Fruit fly (Drosophila melanogaster) whole organism, embryonic: ENCODE data around the gene RpL27A.

ENCODE experiments used
- BEAF-32 ChIP-seq: fragments of 200-800 bp; sonication (Bioruptor generic); optimal IDR thresholded peaks from 3 replicates; lab custom pipeline; 2017; ENCODE audit warnings: missing biosample characterization, missing genetic modification characterization, mild to moderate bottlenecking, moderate library complexity, missing genetic modification reagents
- CG10209 ChIP-seq: fragments of 200-800 bp; sonication (Bioruptor generic); optimal IDR thresholded peaks from 3 replicates; lab custom pipeline; 2017; ENCODE audit warnings: missing biosample characterization, mild to moderate bottlenecking, missing genetic modification characterization, missing genetic modification reagents
- CG10274 ChIP-seq: fragments of 200-800 bp; sonication (Bioruptor generic); optimal IDR thresholded peaks from 3 replicates; lab custom pipeline; 2017; ENCODE audit warnings: missing biosample characterization, mild to moderate bottlenecking, missing genetic modification characterization
- CG10321 ChIP-seq: fragments of 200-800 bp; sonication (Bioruptor generic); IDR thresholded peaks from 2 replicates; pipeline ENCODE4 v1.3.6; 2022; ENCODE audit warnings: missing biosample characterization, missing genetic modification characterization
- CG12104 ChIP-seq: fragments of 200-800 bp; sonication (Bioruptor generic); optimal IDR thresholded peaks from 3 replicates; lab custom pipeline; 2016; ENCODE audit warnings: missing biosample characterization, missing genetic modification characterization
- CG12299 ChIP-seq: fragments of 200-800 bp; sonication (Bioruptor generic); optimal IDR thresholded peaks from 2 replicates; lab custom pipeline; 2018; ENCODE audit warnings: missing biosample characterization, mild to moderate bottlenecking, missing genetic modification characterization
- CG14965 ChIP-seq: fragments of 200-800 bp; sonication (Bioruptor generic); optimal IDR thresholded peaks from 2 replicates; lab custom pipeline; 2016; ENCODE audit warnings: missing biosample characterization, missing genetic modification characterization, borderline replicate concordance
- CG15269 ChIP-seq: fragments of 200-800 bp; sonication (Bioruptor generic); optimal IDR thresholded peaks from 2 replicates; lab custom pipeline; 2018; ENCODE audit warnings: missing biosample characterization, mild to moderate bottlenecking, missing genetic modification characterization, moderate library complexity
- CG15514 ChIP-seq: fragments of 200-800 bp; sonication (Bioruptor generic); optimal IDR thresholded peaks from 3 replicates; lab custom pipeline; 2017; ENCODE audit warnings: missing biosample characterization, missing genetic modification characterization, mild to moderate bottlenecking, moderate library complexity, missing genetic modification reagents
- CG17361 ChIP-seq: fragments of 200-800 bp; sonication (Bioruptor generic); IDR thresholded peaks from 3 replicates; pipeline ENCODE4 v1.3.6; 2022; ENCODE audit warnings: missing biosample characterization, missing genetic modification characterization
- CG17385 ChIP-seq: fragments of 200-800 bp; sonication (Bioruptor generic); optimal IDR thresholded peaks from 3 replicates; lab custom pipeline; 2018; ENCODE audit warnings: missing biosample characterization, mild to moderate bottlenecking, missing genetic modification characterization
- CG18262 ChIP-seq: fragments of 200-800 bp; optimal IDR thresholded peaks from 3 replicates; lab custom pipeline; 2019; ENCODE audit warnings: missing biosample characterization, mild to moderate bottlenecking, missing genetic modification characterization, moderate library complexity
- CG2116 ChIP-seq: fragments of 200-800 bp; sonication (Bioruptor generic); optimal IDR thresholded peaks from 3 replicates; lab custom pipeline; 2018; ENCODE audit warnings: missing biosample characterization, mild to moderate bottlenecking, missing genetic modification characterization
- CG30403 ChIP-seq: fragments of 200-800 bp; sonication (Bioruptor generic); optimal IDR thresholded peaks from 3 replicates; lab custom pipeline; 2016; ENCODE audit warnings: missing biosample characterization, missing genetic modification characterization
- CG30431 ChIP-seq: fragments of 200-800 bp; sonication (Bioruptor generic); optimal IDR thresholded peaks from 2 replicates; lab custom pipeline; 2017; ENCODE audit warnings: missing biosample characterization, missing genetic modification characterization
- CG33557 ChIP-seq: fragments of 200-800 bp; sonication (Bioruptor generic); optimal IDR thresholded peaks from 2 replicates; lab custom pipeline; 2019; ENCODE audit warnings: missing biosample characterization, mild to moderate bottlenecking, missing genetic modification characterization, moderate library complexity
- CG34376 ChIP-seq: fragments of 200-800 bp; sonication (Bioruptor generic); optimal IDR thresholded peaks from 2 replicates; lab custom pipeline; 2018; ENCODE audit warnings: missing biosample characterization, mild to moderate bottlenecking, missing genetic modification characterization
- CG6683 ChIP-seq: fragments of 200-800 bp; sonication (Bioruptor generic); optimal IDR thresholded peaks from 2 replicates; lab custom pipeline; 2017; ENCODE audit warnings: missing biosample characterization, mild to moderate bottlenecking, missing genetic modification characterization, missing genetic modification reagents
- CG7357 ChIP-seq: fragments of 200-800 bp; sonication (Bioruptor generic); IDR thresholded peaks from 3 replicates; pipeline ENCODE4 v1.3.6; 2022; ENCODE audit warnings: missing biosample characterization, missing genetic modification characterization
- CG8281 ChIP-seq: fragments of 200-800 bp; sonication (Bioruptor generic); optimal IDR thresholded peaks from 2 replicates; lab custom pipeline; 2018; ENCODE audit warnings: missing biosample characterization, mild to moderate bottlenecking, missing genetic modification characterization, moderate library complexity
- CG9797 ChIP-seq: fragments of 200-800 bp; sonication (Bioruptor generic); optimal IDR thresholded peaks from 3 replicates; lab custom pipeline; 2018; ENCODE audit warnings: missing biosample characterization, mild to moderate bottlenecking, missing genetic modification characterization
- CG9817 ChIP-seq: fragments of 200-800 bp; sonication (Bioruptor generic); optimal IDR thresholded peaks from 2 replicates; lab custom pipeline; 2018; ENCODE audit warnings: missing biosample characterization, mild to moderate bottlenecking, missing genetic modification characterization, moderate library complexity
- CoRest ChIP-seq: fragments of 200-800 bp; sonication (Bioruptor generic); optimal IDR thresholded peaks from 3 replicates; lab custom pipeline; 2018; ENCODE audit warnings: missing biosample characterization, mild to moderate bottlenecking, missing genetic modification characterization, moderate library complexity
- Doc3 ChIP-seq: fragments of 200-800 bp; sonication (Bioruptor generic); IDR thresholded peaks from 3 replicates; pipeline ENCODE4 v1.3.6; 2022; ENCODE audit warnings: missing biosample characterization, missing genetic modification characterization; ENCODE audit not compliant: partially characterized antibody
- Eip74EF ChIP-seq, 2 experiments: fragments of 200-800 bp in 1 of 2; fragments of >200 bp in 1 of 2; sonication (Bioruptor generic) in 1 of 2; optimal IDR thresholded peaks; 2 replicates each; lab custom pipeline; 2017 to 2019; ENCODE audit warnings: missing biosample characterization in 2 of 2, missing genetic modification characterization in 2 of 2, mild to moderate bottlenecking in 1 of 2, moderate library complexity in 1 of 2
- HHEX ChIP-seq: fragments of 200-800 bp; sonication (Bioruptor generic); optimal IDR thresholded peaks from 3 replicates; lab custom pipeline; 2017; ENCODE audit warnings: missing biosample characterization, mild to moderate bottlenecking, missing genetic modification characterization, missing genetic modification reagents
- HLH54F ChIP-seq: fragments of 200-800 bp; sonication (Bioruptor generic); optimal IDR thresholded peaks from 3 replicates; lab custom pipeline; 2016; ENCODE audit warnings: missing biosample characterization, missing genetic modification characterization
- HmgZ ChIP-seq: fragments of 200-800 bp; sonication (Bioruptor generic); optimal IDR thresholded peaks from 2 replicates; lab custom pipeline; 2018; ENCODE audit warnings: missing biosample characterization, mild to moderate bottlenecking, missing genetic modification characterization
- Hr39 ChIP-seq: fragments of >200 bp; optimal IDR thresholded peaks from 2 replicates; lab custom pipeline; 2017
- Lhr ChIP-seq: fragments of 200-800 bp; sonication (Bioruptor generic); optimal IDR thresholded peaks from 3 replicates; lab custom pipeline; 2017; ENCODE audit warnings: mild to moderate bottlenecking, missing biosample characterization, missing genetic modification reagents, missing genetic modification characterization
- Oli ChIP-seq: fragments of 200-800 bp; sonication (Bioruptor generic); optimal IDR thresholded peaks from 2 replicates; lab custom pipeline; 2018; ENCODE audit warnings: missing biosample characterization, mild to moderate bottlenecking, missing genetic modification characterization, moderate library complexity
- Pdp1 ChIP-seq, 2 experiments: fragments of 200-800 bp; sonication (Bioruptor generic); optimal IDR thresholded peaks; 3 replicates each; lab custom pipeline; 2016; ENCODE audit warnings: missing biosample characterization in 2 of 2, missing genetic modification characterization in 2 of 2, mild to moderate bottlenecking in 1 of 2, moderate library complexity in 1 of 2
- Sin3A ChIP-seq: fragments of >200 bp; optimal IDR thresholded peaks from 2 replicates; lab custom pipeline; 2018
- ac ChIP-seq: fragments of 200-800 bp; sonication (Bioruptor generic); optimal IDR thresholded peaks from 3 replicates; lab custom pipeline; 2017; ENCODE audit warnings: missing biosample characterization, mild to moderate bottlenecking, missing genetic modification characterization
- amos ChIP-seq: fragments of 200-800 bp; sonication (Bioruptor generic); IDR thresholded peaks from 2 replicates; pipeline ENCODE4 v1.3.6; 2022; ENCODE audit warnings: missing biosample characterization, missing genetic modification characterization; ENCODE audit not compliant: partially characterized antibody
- bbx ChIP-seq: fragments of 200-800 bp; sonication (Bioruptor generic); IDR thresholded peaks from 2 replicates; pipeline ENCODE4 v1.3.6; 2022; ENCODE audit warnings: missing biosample characterization, missing genetic modification characterization; ENCODE audit not compliant: partially characterized antibody
- cato ChIP-seq: fragments of 200-800 bp; sonication (Bioruptor generic); optimal IDR thresholded peaks from 2 replicates; lab custom pipeline; 2016; ENCODE audit warnings: missing biosample characterization, missing genetic modification characterization, borderline replicate concordance
- chn ChIP-seq: fragments of 200-800 bp; sonication (Bioruptor generic); optimal IDR thresholded peaks from 2 replicates; lab custom pipeline; 2016; ENCODE audit warnings: missing biosample characterization, missing genetic modification characterization
- dan ChIP-seq: fragments of 200-800 bp; sonication (Bioruptor generic); IDR thresholded peaks from 2 replicates; pipeline ENCODE4 v1.3.6; 2022; ENCODE audit warnings: missing biosample characterization, missing genetic modification characterization
- dmrt99B ChIP-seq: fragments of 200-800 bp; sonication (Bioruptor generic); optimal IDR thresholded peaks from 2 replicates; lab custom pipeline; 2018; ENCODE audit warnings: missing biosample characterization, mild to moderate bottlenecking, missing genetic modification characterization, moderate library complexity
- ewg ChIP-seq: fragments of 200-800 bp; sonication (Bioruptor generic); optimal IDR thresholded peaks from 3 replicates; lab custom pipeline; 2017; ENCODE audit warnings: mild to moderate bottlenecking, missing biosample characterization, missing genetic modification reagents, missing genetic modification characterization
- grau ChIP-seq: fragments of 200-800 bp; optimal IDR thresholded peaks from 3 replicates; lab custom pipeline; 2019; ENCODE audit warnings: missing biosample characterization, mild to moderate bottlenecking, missing genetic modification characterization, moderate library complexity
- ham ChIP-seq: fragments of 200-800 bp; sonication (Bioruptor generic); IDR thresholded peaks from 2 replicates; pipeline ENCODE4 v1.3.6; 2022; ENCODE audit warnings: missing biosample characterization, missing genetic modification characterization
- kah ChIP-seq: fragments of 200-800 bp; sonication (Bioruptor generic); optimal IDR thresholded peaks from 2 replicates; lab custom pipeline; 2018; ENCODE audit warnings: missing biosample characterization, mild to moderate bottlenecking, missing genetic modification characterization
- nau ChIP-seq: fragments of 200-800 bp; sonication (Bioruptor generic); optimal IDR thresholded peaks from 3 replicates; lab custom pipeline; 2017; ENCODE audit warnings: missing biosample characterization, mild to moderate bottlenecking, missing genetic modification characterization, missing genetic modification reagents
- nom ChIP-seq: fragments of 200-800 bp; sonication (Bioruptor generic); optimal IDR thresholded peaks from 2 replicates; lab custom pipeline; 2017; ENCODE audit warnings: missing biosample characterization, missing genetic modification characterization, mild to moderate bottlenecking, moderate library complexity, missing genetic modification reagents
- phol ChIP-seq: fragments of 200-800 bp; sonication (Bioruptor generic); optimal IDR thresholded peaks from 3 replicates; lab custom pipeline; 2018; ENCODE audit warnings: missing biosample characterization, mild to moderate bottlenecking, missing genetic modification characterization, moderate library complexity
- pzg ChIP-seq: fragments of 200-800 bp; sonication (Bioruptor generic); optimal IDR thresholded peaks from 3 replicates; lab custom pipeline; 2018; ENCODE audit warnings: missing biosample characterization, mild to moderate bottlenecking, missing genetic modification characterization, moderate library complexity
- zfh2 ChIP-seq: fragments of 200-800 bp; sonication (Bioruptor generic); optimal IDR thresholded peaks from 2 replicates; lab custom pipeline; 2016; ENCODE audit warnings: missing biosample characterization, missing genetic modification characterization

RpL27A gene

dm6 chr2L:4459543-4459942 is 1.4 kb upstream of the RpL27A start, which contains the start of the genes mRpL27 and CG15435 (continued):
- TF ChIP-seq CG33557 (peak; percentile 40), Lhr (GFP tag; lab: Kevin White, UChicago) (no peak), HLH54F (peak; percentile 32), dan (GFP tag; lab: Robert Waterston, UW) (no peak), CG2116 (GFP tag; lab: Kevin White, UChicago) (peak; percentile 41), CG12104 (GFP tag; lab: Kevin White, UChicago) (peak; percentile 12), CG30403 (GFP tag; lab: Kevin White, UChicago) (peak; percentile 54), ac (GFP tag; lab: Kevin White, UChicago) (no peak), cato (GFP tag; lab: Kevin White, UChicago) (peak; percentile 11), CG14965 (no peak), nom (peak; percentile 17), CG10321 (no peak), CG17385 (GFP tag; lab: Kevin White, UChicago) (peak; percentile 7), CG18262 (peak; percentile 32), CoRest (peak; percentile 61), chn (GFP tag; lab: Kevin White, UChicago) (peak; percentile 37), Doc3 (GFP tag; lab: Robert Waterston, UW) (no peak), kah (peak; percentile 48), amos (GFP tag; lab: Robert Waterston, UW) (peak; percentile 43; the same call in 1 of the 2 replicates), HHEX (GFP tag; lab: Kevin White, UChicago) (peak; percentile 34), CG7357 (0 out of 3 replicates have a peak, but pooled peaks have one; percentile 23), zfh2 (peak; percentile 15), CG10274 (no peak), ham (no peak), ewg (GFP tag; lab: Kevin White, UChicago) (peak; percentile 24), Eip74EF (GFP tag; optimal IDR thresholded peaks at IDR 0.05; lab: Kevin White, UChicago) (peak in 1 of 2 experiments; percentile 23), dmrt99B (tag; lab: Kevin White, UChicago) (peak; percentile 15), CG15269 (tag; lab: Kevin White, UChicago) (peak; percentile 49), CG6683 (GFP tag; lab: Kevin White, UChicago) (peak; percentile 27), bbx (GFP tag; lab: Robert Waterston, UW) (no peak), HmgZ (tag; lab: Kevin White, UChicago) (peak; percentile 81), CG9797 (GFP tag; lab: Kevin White, UChicago) (peak; percentile 8), CG30431 (GFP tag; lab: Kevin White, UChicago) (no peak), BEAF-32 (peak; percentile 35), CG9817 (tag; lab: Kevin White, UChicago) (peak; percentile 38), CG34376 (GFP tag; lab: Kevin White, UChicago) (peak; percentile 31), grau (tag; lab: Kevin White, UChicago) (peak; percentile 58), pzg (GFP tag; lab: Kevin White, UChicago) (peak; percentile 75), CG15514 (GFP tag; lab: Kevin White, UChicago) (peak; percentile 61), CG10209 (GFP tag; lab: Kevin White, UChicago) (peak; percentile 7), nau (GFP tag; lab: Kevin White, UChicago) (no peak), Sin3A (lab: Kevin White, UChicago) (peak; percentile 77), phol (tag; lab: Kevin White, UChicago) (peak; percentile 56), Hr39 (lab: Kevin White, UChicago) (no peak), Pdp1 (GFP tag; optimal IDR thresholded peaks at IDR 0.05; lab: Kevin White, UChicago) (peak in 1 of 2 experiments; percentile 95), CG8281 (tag; lab: Kevin White, UChicago) (no peak), CG17361 (GFP tag; lab: Robert Waterston, UW) (peak; percentile 59; the same call in 1 of the 3 replicates), Oli (tag; lab: Kevin White, UChicago) (peak; percentile 21), CG12299 (tag; lab: Kevin White, UChicago) (peak; percentile 58)
